Fruit fly (Drosophila melanogaster) S2 (cell line): ENCODE measurements around the gene CG15543.

ENCODE experiments used
- CG8478 ChIP-seq: fragments of >200 bp; optimal IDR thresholded peaks from 2 replicates; lab custom pipeline; 2018
- CTCF ChIP-seq, 2 experiments: fragments of >200 bp; optimal IDR thresholded peaks; 2 replicates each; lab custom pipeline; 2018

The CG15543 gene

DNA sequence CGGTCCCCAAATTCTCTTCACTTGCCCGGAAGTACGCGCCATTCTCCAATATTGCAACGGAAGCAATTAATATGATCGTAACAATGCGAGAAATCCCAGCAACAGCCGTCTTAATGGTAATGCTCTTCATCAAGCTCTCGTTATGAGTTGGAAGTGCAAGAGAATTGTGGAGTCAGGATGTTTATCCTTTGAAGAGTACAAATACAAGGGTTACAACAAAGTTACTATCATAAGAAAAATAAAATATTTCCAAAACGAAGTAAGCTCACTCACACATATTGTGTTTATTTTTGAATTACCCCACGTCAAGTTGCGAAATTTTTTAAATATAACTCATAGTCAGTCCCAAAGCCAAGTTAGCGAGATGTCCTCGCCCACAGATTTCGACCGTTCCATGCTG, at the start of gene CG15543:
CG15543 (plus strand) TSS at position 301 of the 400 bp plus-strand sequence.
- TF ChIP-seq CG8478 (lab: Kevin White, UChicago) (no peak), CTCF (optimal IDR thresholded peaks at IDR 0.05; lab: Kevin White, UChicago) (no peak)

DNA sequence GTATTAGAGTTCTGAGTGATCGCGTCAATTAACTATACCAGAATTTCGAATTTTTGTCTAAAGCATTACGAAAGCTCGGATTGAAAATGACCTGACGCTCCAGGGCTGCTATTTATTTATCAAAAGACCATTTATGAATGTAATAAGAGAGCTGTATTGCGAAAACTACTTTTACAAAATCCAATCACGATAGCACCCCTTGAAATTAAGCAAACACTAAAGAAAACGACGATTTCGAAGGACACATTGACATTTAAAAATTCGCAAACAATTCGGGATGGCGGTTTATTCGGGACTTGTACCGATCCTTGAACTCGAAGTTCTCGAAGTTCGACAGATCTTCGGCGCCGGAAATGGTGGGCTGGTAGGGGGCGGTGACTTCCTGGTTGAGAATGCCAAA, 47.3 kb upstream of the CG15543 start, which contains the start of gene CG12069:
CG12069 (minus strand) TSS at position 101 of the 400 bp plus-strand sequence.
- no peak for TF ChIP-seq CG8478 (lab: Kevin White, UChicago)
- TF ChIP-seq CTCF (optimal IDR thresholded peaks at IDR 0.05; lab: Kevin White, UChicago): no peak

DNA sequence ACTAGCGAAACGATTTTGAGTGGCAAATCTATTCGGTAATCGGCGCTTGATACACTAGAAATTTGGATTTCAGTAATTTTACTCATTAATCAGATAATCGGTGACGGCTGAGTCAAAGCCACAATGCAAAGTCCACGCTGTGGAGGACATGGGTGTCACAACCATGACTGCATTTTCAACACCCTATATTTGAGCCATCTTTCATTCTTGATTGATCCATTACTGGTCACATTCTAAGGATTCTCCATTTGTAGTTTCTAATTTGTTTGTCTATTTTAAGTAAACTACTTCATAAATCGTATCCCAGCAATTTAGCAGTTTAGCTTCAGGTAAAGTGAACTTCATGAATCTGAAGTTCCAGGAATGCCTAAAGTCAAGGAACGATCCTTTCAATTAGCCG, 45.6 kb upstream of the CG15543 start, which contains the start of gene Pka-C2:
Pka-C2 (minus strand) TSS at position 101 of the 400 bp plus-strand sequence.
- TF ChIP-seq CG8478 (lab: Kevin White, UChicago) (no peak), CTCF (optimal IDR thresholded peaks at IDR 0.05; lab: Kevin White, UChicago) (no peak)

- no peak for TF ChIP-seq CTCF (optimal IDR thresholded peaks at IDR 0.05; lab: Kevin White, UChicago)
- no peak for TF ChIP-seq CG8478 (lab: Kevin White, UChicago)
These were observed 43.5 kb upstream of the CG15543 start for dm6 chr3R:30699165-30699564.

- TF ChIP-seq CTCF (optimal IDR thresholded peaks at IDR 0.05; lab: Kevin White, UChicago) (no peak), CG8478 (lab: Kevin White, UChicago) (no peak)
These were observed 36.7 kb upstream of the CG15543 start, which contains the start of gene CG31010 for dm6 chr3R:30706021-30706420. CG31010 (minus strand) TSS chr3R:30706121.

dm6 chr3R:30709270-30709669, 33.4 kb upstream of the CG15543 start:
- TF ChIP-seq CG8478 (lab: Kevin White, UChicago) (no peak), CTCF (optimal IDR thresholded peaks at IDR 0.05; lab: Kevin White, UChicago) (no peak)

dm6 chr3R:30710442-30710841, 32.2 kb upstream of the CG15543 start:
- TF ChIP-seq CTCF (optimal IDR thresholded peaks at IDR 0.05; lab: Kevin White, UChicago): no peak

- TF ChIP-seq CTCF (optimal IDR thresholded peaks at IDR 0.05; lab: Kevin White, UChicago): no peak
- TF ChIP-seq CG8478 (lab: Kevin White, UChicago): no peak
These were observed 28.3 kb upstream of the CG15543 start for dm6 chr3R:30714395-30714794.

dm6 chr3R:30718442-30718841, 24.2 kb upstream of the CG15543 start:
- TF ChIP-seq CG8478 (lab: Kevin White, UChicago) (no peak), CTCF (optimal IDR thresholded peaks at IDR 0.05; lab: Kevin White, UChicago) (no peak)

DNA sequence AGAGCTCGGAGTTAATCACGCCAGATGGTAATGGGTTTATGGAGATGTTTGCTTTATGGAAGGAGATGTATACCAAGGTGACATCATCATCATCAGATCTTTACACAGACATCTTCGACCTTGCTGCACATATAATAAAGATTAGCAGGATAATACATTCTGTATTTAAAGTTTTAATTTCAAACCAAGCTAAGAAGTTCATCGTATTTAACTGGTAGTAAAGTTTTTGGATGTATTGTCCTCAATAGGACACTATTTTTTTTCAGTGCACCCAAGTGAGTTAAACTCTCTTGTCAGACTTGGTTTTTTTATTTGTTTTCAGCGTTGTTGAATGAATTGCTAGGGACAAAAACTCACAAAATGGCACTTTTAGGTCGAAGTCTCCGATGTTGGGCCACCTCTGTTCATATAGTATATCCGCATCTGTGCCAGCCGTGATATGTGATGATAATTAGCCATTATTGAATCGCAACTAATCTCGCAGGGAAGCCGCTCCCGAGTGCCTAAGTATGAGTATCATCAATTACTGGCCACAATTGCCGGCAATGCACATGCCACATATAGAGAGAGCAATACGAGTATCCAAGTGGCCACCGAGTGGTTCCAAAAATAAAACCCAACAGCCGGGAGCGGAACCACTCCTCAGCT, 21.3 kb upstream of the CG15543 start:
- TF ChIP-seq CTCF (optimal IDR thresholded peaks at IDR 0.05; lab: Kevin White, UChicago): no peak

- no peak for TF ChIP-seq CG8478 (lab: Kevin White, UChicago)
- no peak for TF ChIP-seq CTCF (optimal IDR thresholded peaks at IDR 0.05; lab: Kevin White, UChicago)
These were observed 20.3 kb upstream of the CG15543 start for dm6 chr3R:30722374-30722773.

- TF ChIP-seq CTCF (optimal IDR thresholded peaks at IDR 0.05; lab: Kevin White, UChicago) (no peak), CG8478 (lab: Kevin White, UChicago) (no peak)
These were observed 16.9 kb upstream of the CG15543 start, which contains the start of gene eIF4H2 for dm6 chr3R:30725787-30726186. eIF4H2 (plus strand) TSS chr3R:30726087.

DNA sequence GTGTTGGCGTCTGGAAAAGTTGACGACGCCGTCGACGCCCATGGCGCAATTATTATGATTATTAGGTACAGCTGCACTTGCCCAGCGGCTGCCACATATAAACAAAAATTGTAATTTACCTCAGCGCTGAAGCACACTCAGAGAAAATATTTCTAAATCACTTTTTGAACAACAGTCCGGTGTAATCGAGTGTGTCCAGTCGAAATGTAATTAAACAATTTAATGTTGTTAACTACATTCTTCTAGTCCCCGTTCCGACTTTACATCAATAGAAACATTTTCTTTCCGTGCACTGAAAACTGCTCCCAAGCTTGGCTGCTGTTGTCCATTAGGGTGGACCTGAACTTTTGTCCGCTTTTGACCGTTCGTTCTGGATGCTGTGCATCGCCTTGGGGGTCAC, 13.7 kb upstream of the CG15543 start:
- TF ChIP-seq CG8478 (lab: Kevin White, UChicago): no peak
- TF ChIP-seq CTCF (optimal IDR thresholded peaks at IDR 0.05; lab: Kevin White, UChicago): no peak

DNA sequence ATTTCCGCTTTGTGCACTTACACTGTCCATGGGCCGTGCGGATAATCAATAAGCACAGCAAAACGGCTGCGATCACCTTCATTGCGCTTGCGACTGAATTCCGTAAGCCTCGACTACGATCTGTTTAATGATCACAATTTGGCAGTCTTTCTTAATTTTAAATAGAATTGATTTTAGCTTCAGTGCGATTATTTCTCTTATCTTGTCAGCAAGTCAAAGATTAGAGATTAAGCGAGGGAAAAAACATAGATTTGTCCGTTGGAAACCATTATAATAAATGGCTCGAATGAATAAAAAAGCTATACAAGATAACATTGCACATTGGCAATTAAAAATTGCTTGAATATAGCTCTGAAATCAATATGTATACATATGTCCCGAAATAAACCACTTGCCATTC, 11.6 kb upstream of the CG15543 start, which contains the start of gene CG11313:
CG11313 (minus strand) TSS at position 101 of the 400 bp plus-strand sequence.
- no peak for TF ChIP-seq CG8478 (lab: Kevin White, UChicago)
- TF ChIP-seq CTCF (optimal IDR thresholded peaks at IDR 0.05; lab: Kevin White, UChicago): no peak

DNA sequence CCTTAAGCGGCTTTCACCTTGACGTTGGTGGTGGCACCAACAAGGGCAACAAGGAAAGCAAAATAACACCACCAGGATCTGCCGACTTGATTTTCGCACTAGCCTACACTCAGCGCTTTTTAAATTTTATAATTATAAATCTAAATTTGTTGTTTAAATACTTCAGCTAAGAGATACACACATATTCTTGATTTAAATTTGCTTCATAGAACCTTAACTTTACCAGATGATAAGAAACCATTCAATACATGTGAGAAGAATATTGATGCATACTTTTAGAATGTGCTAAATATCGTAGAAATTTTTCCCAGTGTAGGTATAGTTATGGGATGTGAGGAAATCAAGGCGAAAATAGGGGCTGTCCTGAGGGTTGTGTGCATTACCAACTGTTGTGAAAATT, 9.6 kb upstream of the CG15543 start:
- no peak for TF ChIP-seq CG8478 (lab: Kevin White, UChicago)
- TF ChIP-seq CTCF (optimal IDR thresholded peaks at IDR 0.05; lab: Kevin White, UChicago): no peak

DNA sequence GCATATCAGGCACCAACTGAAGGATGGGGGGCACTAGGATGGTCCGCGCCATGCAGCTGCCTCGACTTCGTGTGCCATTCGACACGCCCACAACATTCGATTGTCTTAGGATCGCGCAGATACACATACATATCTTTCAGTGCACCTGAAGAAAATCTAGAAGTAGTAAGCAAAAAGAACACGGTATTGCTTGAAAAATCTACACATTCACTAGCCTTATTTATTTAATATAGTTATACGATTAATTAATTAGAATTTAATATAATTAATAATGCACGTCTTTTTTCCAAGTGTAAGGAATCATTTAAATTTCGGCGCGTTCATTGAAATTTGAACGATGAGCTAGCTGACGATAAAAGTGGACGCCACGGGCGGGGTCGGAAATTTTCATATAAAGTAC, 8.1 kb upstream of the CG15543 start:
- TF ChIP-seq CTCF (optimal IDR thresholded peaks at IDR 0.05; lab: Kevin White, UChicago) (no peak), CG8478 (lab: Kevin White, UChicago) (no peak)
